Worm (Caenorhabditis elegans) whole organism, L3 larva: ENCODE results near the gene ddn-1.

ENCODE experiments used
- R02D3.7 ChIP-seq: fragments of 150-350 bp; optimal IDR thresholded peaks from 2 replicates; lab custom pipeline; 2014; ENCODE audit warnings: missing biosample characterization, missing genetic modification characterization
- ama-1 ChIP-seq: fragments of 150-350 bp; optimal IDR thresholded peaks from 2 replicates; lab custom pipeline; 2018
- elt-3 ChIP-seq, 3 experiments: fragments of 150-350 bp in 1 of 3; sonication (generic microtip) in 2 of 3; optimal IDR thresholded peaks; 2 replicates in 2 of 3; 4 replicates in 1 of 3; lab custom pipeline; 2014 to 2017; ENCODE audit warnings: missing biosample characterization in 3 of 3, missing genetic modification characterization in 3 of 3
- fkh-10 ChIP-seq: sonication (generic microtip); optimal IDR thresholded peaks from 2 replicates; lab custom pipeline; 2017; ENCODE audit warnings: missing biosample characterization, missing genetic modification reagents, missing genetic modification characterization
- fkh-2 ChIP-seq: fragments of 150-350 bp; optimal IDR thresholded peaks from 2 replicates; lab custom pipeline; 2014; ENCODE audit warnings: missing biosample characterization, missing genetic modification reagents, missing genetic modification characterization
- fos-1 ChIP-seq: fragments of 150-350 bp; optimal IDR thresholded peaks from 2 replicates; lab custom pipeline; 2014; ENCODE audit warnings: missing biosample characterization, missing genetic modification characterization
- nhr-237 ChIP-seq: fragments of 150-350 bp; optimal IDR thresholded peaks from 2 replicates; lab custom pipeline; 2014; ENCODE audit warnings: missing biosample characterization, missing genetic modification characterization
- nhr-25 ChIP-seq: sonication (generic microtip); optimal IDR thresholded peaks from 2 replicates; lab custom pipeline; 2017; ENCODE audit warnings: missing biosample characterization, missing genetic modification characterization
- nhr-76 ChIP-seq: fragments of 150-350 bp; sonication (generic microtip); optimal IDR thresholded peaks from 5 replicates; lab custom pipeline; 2014; ENCODE audit warnings: missing biosample characterization, missing genetic modification characterization
- unc-39 ChIP-seq: sonication (generic microtip); optimal IDR thresholded peaks from 4 replicates; lab custom pipeline; 2017; ENCODE audit warnings: missing biosample characterization, missing genetic modification characterization
- unc-62 ChIP-seq: fragments of 150-350 bp; sonication (generic microtip); optimal IDR thresholded peaks from 4 replicates; lab custom pipeline; 2014; ENCODE audit warnings: missing biosample characterization, missing genetic modification reagents, missing genetic modification characterization
- ztf-4 ChIP-seq: fragments of 150-350 bp; optimal IDR thresholded peaks from 2 replicates; lab custom pipeline; 2014; ENCODE audit warnings: missing biosample characterization, missing genetic modification characterization

DNA sequence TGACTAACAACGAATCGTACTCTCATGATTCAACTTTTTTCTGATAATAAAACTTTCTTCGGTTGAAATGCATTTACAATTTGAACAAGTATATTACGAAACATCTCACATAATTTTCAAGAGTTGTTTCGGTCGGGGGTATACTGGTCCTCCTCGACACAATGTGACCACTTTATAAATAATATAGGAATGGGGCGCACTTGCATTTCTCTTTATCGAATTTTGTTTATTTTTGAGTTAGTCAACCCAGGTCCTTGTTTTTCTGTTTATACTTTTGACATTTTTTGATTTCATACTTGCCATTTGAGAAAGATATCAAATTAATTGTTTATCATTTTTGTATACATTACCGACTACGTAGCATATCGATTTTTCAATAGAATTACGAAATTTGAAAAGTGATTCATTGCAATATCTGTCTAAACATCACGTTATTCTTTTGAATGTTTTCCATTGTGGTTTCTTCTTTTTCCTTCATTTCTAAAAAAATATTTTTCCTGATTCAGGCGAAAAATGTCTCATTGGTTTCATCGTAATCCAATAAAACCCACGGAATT is 13.6 kb upstream of the ddn-1 start, which contains the start of gene B0507.2:
- TF ChIP-seq ama-1 (no peak), unc-39 (tag; lab: Kevin White, UChicago) (no peak), nhr-76 (no peak), ztf-4 (no peak), unc-62 (GFP tag; lab: Kevin White, UChicago) (no peak), fkh-2 (no peak), R02D3.7 (tag; lab: Kevin White, UChicago) (no peak), fos-1 (tag; lab: Kevin White, UChicago) (no peak), fkh-10 (GFP tag; lab: Kevin White, UChicago) (no peak), nhr-25 (tag; lab: Kevin White, UChicago) (no peak), nhr-237 (tag; lab: Kevin White, UChicago) (no peak), elt-3 (tag; optimal IDR thresholded peaks at IDR 0.05; lab: Kevin White, UChicago) (no peak)
